Worm (Caenorhabditis elegans) whole organism, L4 larva: Measurements from ENCODE around the gene Y39A1A.10.
A peak's percentile ranks its signal among the peaks of the same experiment; 100 is the strongest.

Source experiments
- F26F4.8 ChIP-seq: fragments of 200-800 bp; sonication (Bioruptor generic); conservative IDR thresholded peaks from 2 replicates; pipeline ENCODE4 v1.3.6; 2022; ENCODE audit warnings: missing genetic modification characterization, missing compliant biosample characterization
- F49E8.2 ChIP-seq: sonication (generic microtip); optimal IDR thresholded peaks from 2 replicates; lab custom pipeline; 2016; ENCODE audit warnings: missing compliant biosample characterization, mild to moderate bottlenecking, missing genetic modification characterization, borderline replicate concordance
- R02D3.7 ChIP-seq: fragments of 150-350 bp; sonication (generic microtip); optimal IDR thresholded peaks from 3 replicates; lab custom pipeline; 2014; ENCODE audit warnings: missing biosample characterization, missing genetic modification characterization
- T20F7.1 ChIP-seq: fragments of 200-800 bp; sonication (Bioruptor generic); optimal IDR thresholded peaks from 2 replicates; lab custom pipeline; 2018; ENCODE audit warnings: mild to moderate bottlenecking, missing genetic modification characterization, missing compliant biosample characterization
- T26A8.4 ChIP-seq: fragments of 200-800 bp; sonication (Bioruptor generic); IDR thresholded peaks from 2 replicates; pipeline ENCODE4 v1.3.6; 2022; ENCODE audit warnings: missing genetic modification characterization, missing compliant biosample characterization
- Y105C5A.15 ChIP-seq: fragments of 200-800 bp; sonication (Bioruptor generic); IDR thresholded peaks from 2 replicates; pipeline ENCODE4 v1.3.6; 2022; ENCODE audit warnings: missing genetic modification characterization, missing compliant biosample characterization
- Y48G9A.11 ChIP-seq: fragments of 200-800 bp; sonication (Bioruptor generic); IDR thresholded peaks from 2 replicates; pipeline ENCODE4 v1.3.6; 2022; ENCODE audit warnings: missing genetic modification reagents, missing genetic modification characterization, missing compliant biosample characterization
- Y75B8A.6 ChIP-seq: fragments of 200-800 bp; sonication (Bioruptor generic); IDR thresholded peaks from 2 replicates; pipeline ENCODE4 v1.3.6; 2022; ENCODE audit warnings: missing genetic modification reagents, missing genetic modification characterization, missing compliant biosample characterization
- aha-1 ChIP-seq: fragments of 150-350 bp; peaks from one replicate; lab custom pipeline; 2014; ENCODE audit warnings: missing biosample characterization, missing genetic modification characterization
- arid-1 ChIP-seq: fragments of 200-800 bp; sonication (Bioruptor generic); conservative IDR thresholded peaks from 2 replicates; pipeline ENCODE4 v1.3.6; 2022; ENCODE audit warnings: missing genetic modification reagents, missing genetic modification characterization, missing compliant biosample characterization
- ceh-20 ChIP-seq: fragments of 200-800 bp; sonication (Bioruptor generic); IDR thresholded peaks from 2 replicates; pipeline ENCODE4 v1.3.6; 2022; ENCODE audit warnings: missing genetic modification reagents, missing genetic modification characterization, missing compliant biosample characterization
- ceh-32 ChIP-seq: sonication (generic microtip); optimal IDR thresholded peaks from 2 replicates; lab custom pipeline; 2016; ENCODE audit warnings: mild to moderate bottlenecking, missing genetic modification characterization, missing compliant biosample characterization; ENCODE audit not compliant: poor library complexity
- ceh-44 ChIP-seq: fragments of 200-800 bp; sonication (Bioruptor generic); IDR thresholded peaks from 2 replicates; pipeline ENCODE4 v1.3.6; 2022; ENCODE audit warnings: missing genetic modification reagents, missing genetic modification characterization, missing compliant biosample characterization
- ctbp-1 ChIP-seq: fragments of 200-800 bp; sonication (Bioruptor generic); IDR thresholded peaks from 2 replicates; pipeline ENCODE4 v1.3.6; 2022; ENCODE audit warnings: missing genetic modification reagents, missing genetic modification characterization, missing compliant biosample characterization
- daf-12 ChIP-seq: fragments of 150-350 bp; optimal IDR thresholded peaks from 2 replicates; lab custom pipeline; 2014; ENCODE audit warnings: missing biosample characterization, missing genetic modification reagents, missing genetic modification characterization
- daf-16 ChIP-seq, 3 experiments: sonication (generic microtip); optimal IDR thresholded peaks; 2 replicates each; lab custom pipeline; 2016 to 2017; ENCODE audit warnings: missing genetic modification characterization in 3 of 3, missing genetic modification reagents in 3 of 3, mild to moderate bottlenecking in 2 of 3, missing compliant biosample characterization in 2 of 3, missing biosample characterization in 1 of 3, moderate library complexity in 1 of 3
- daf-19 ChIP-seq: fragments of 200-800 bp; sonication (Bioruptor generic); conservative IDR thresholded peaks from 2 replicates; pipeline ENCODE4 v1.3.6; 2022; ENCODE audit warnings: missing genetic modification characterization, missing compliant biosample characterization
- daf-8 ChIP-seq: fragments of 200-800 bp; sonication (Bioruptor generic); IDR thresholded peaks from 2 replicates; pipeline ENCODE4 v1.3.6; 2022; ENCODE audit warnings: missing genetic modification characterization, missing compliant biosample characterization
- dmd-6 ChIP-seq: fragments of 200-800 bp; sonication (Bioruptor generic); IDR thresholded peaks from 2 replicates; pipeline ENCODE4 v1.3.6; 2022; ENCODE audit warnings: missing genetic modification reagents, missing genetic modification characterization, missing compliant biosample characterization
- dpl-1 ChIP-seq: fragments of 150-350 bp; optimal IDR thresholded peaks from 2 replicates; lab custom pipeline; 2014; ENCODE audit warnings: missing biosample characterization, missing genetic modification reagents, missing genetic modification characterization
- dve-1 ChIP-seq: sonication (generic microtip); optimal IDR thresholded peaks from 2 replicates; lab custom pipeline; 2017; ENCODE audit warnings: antibody characterized with exemption, mild to moderate bottlenecking, missing genetic modification characterization, missing compliant biosample characterization; ENCODE audit not compliant: insufficient read depth
- egl-43 ChIP-seq: fragments of 200-800 bp; sonication (Bioruptor generic); IDR thresholded peaks from 2 replicates; pipeline ENCODE4 v1.3.6; 2022; ENCODE audit warnings: missing genetic modification reagents, missing genetic modification characterization, missing compliant biosample characterization
- hlh-30 ChIP-seq: sonication (generic microtip); optimal IDR thresholded peaks from 2 replicates; lab custom pipeline; 2017; ENCODE audit warnings: antibody characterized with exemption, mild to moderate bottlenecking, missing genetic modification characterization, missing compliant biosample characterization; ENCODE audit not compliant: insufficient read depth
- lin-13 ChIP-seq: fragments of 150-350 bp; optimal IDR thresholded peaks from 2 replicates; lab custom pipeline; 2014; ENCODE audit warnings: missing biosample characterization, missing genetic modification reagents, missing genetic modification characterization
- lin-29 ChIP-seq: fragments of 200-800 bp; sonication (Bioruptor generic); IDR thresholded peaks from 2 replicates; pipeline ENCODE4 v1.3.6; 2022; ENCODE audit warnings: missing genetic modification reagents, missing genetic modification characterization, missing compliant biosample characterization
- lir-3 ChIP-seq: sonication (generic microtip); optimal IDR thresholded peaks from 2 replicates; lab custom pipeline; 2016; ENCODE audit warnings: mild to moderate bottlenecking, missing genetic modification characterization, missing compliant biosample characterization
- lsy-2 ChIP-seq, 2 experiments: fragments of 150-350 bp in 1 of 2; sonication (generic microtip) in 1 of 2; optimal IDR thresholded peaks; 2 replicates each; lab custom pipeline; 2014 to 2017; ENCODE audit warnings: missing biosample characterization in 2 of 2, missing genetic modification characterization in 2 of 2
- mdl-1 ChIP-seq, 2 experiments: fragments of 150-350 bp in 1 of 2; sonication (generic microtip) in 1 of 2; optimal IDR thresholded peaks; 2 replicates each; lab custom pipeline; 2014 to 2017; ENCODE audit warnings: missing biosample characterization in 2 of 2, missing genetic modification characterization in 2 of 2
- mxl-2 ChIP-seq: fragments of 200-800 bp; sonication (Bioruptor generic); conservative IDR thresholded peaks from 2 replicates; pipeline ENCODE4 v1.3.6; 2022; ENCODE audit warnings: missing genetic modification reagents, missing genetic modification characterization, missing compliant biosample characterization
- nhr-25 ChIP-seq: sonication (generic microtip); optimal IDR thresholded peaks from 2 replicates; lab custom pipeline; 2017; ENCODE audit warnings: missing genetic modification characterization, mild to moderate bottlenecking, missing compliant biosample characterization, antibody characterized with exemption, moderate library complexity, borderline replicate concordance; ENCODE audit not compliant: insufficient read depth
- nhr-28 ChIP-seq: fragments of 150-350 bp; optimal IDR thresholded peaks from 2 replicates; lab custom pipeline; 2014; ENCODE audit warnings: missing biosample characterization, missing genetic modification characterization
- nhr-6 ChIP-seq: fragments of 150-350 bp; optimal IDR thresholded peaks from 2 replicates; lab custom pipeline; 2014; ENCODE audit warnings: missing biosample characterization, missing genetic modification characterization
- nhr-76 ChIP-seq: fragments of 150-350 bp; optimal IDR thresholded peaks from 2 replicates; lab custom pipeline; 2014; ENCODE audit warnings: missing biosample characterization, missing genetic modification characterization
- nhr-77 ChIP-seq: fragments of 150-350 bp; optimal IDR thresholded peaks from 2 replicates; lab custom pipeline; 2014; ENCODE audit warnings: missing biosample characterization, missing genetic modification characterization
- php-3 ChIP-seq: fragments of 200-800 bp; sonication (Bioruptor generic); IDR thresholded peaks from 2 replicates; pipeline ENCODE4 v1.3.6; 2022; ENCODE audit warnings: missing genetic modification reagents, missing genetic modification characterization, missing compliant biosample characterization
- pqm-1 ChIP-seq: sonication (generic microtip); optimal IDR thresholded peaks from 2 replicates; lab custom pipeline; 2017; ENCODE audit warnings: missing biosample characterization, missing genetic modification characterization
- set-16 ChIP-seq: fragments of 200-800 bp; sonication (Bioruptor generic); IDR thresholded peaks from 2 replicates; pipeline ENCODE4 v1.3.6; 2022; ENCODE audit warnings: missing genetic modification reagents, missing genetic modification characterization, missing compliant biosample characterization
- skn-1 ChIP-seq: fragments of 150-350 bp; optimal IDR thresholded peaks from 2 replicates; lab custom pipeline; 2014; ENCODE audit warnings: missing biosample characterization, missing genetic modification characterization
- unc-39 ChIP-seq: sonication (generic microtip); optimal IDR thresholded peaks from 2 replicates; lab custom pipeline; 2017; ENCODE audit warnings: missing biosample characterization, missing genetic modification characterization
- unc-62 ChIP-seq, 3 experiments: fragments of 150-350 bp in 1 of 3; sonication (generic microtip); optimal IDR thresholded peaks in 2 of 3; peaks in 1 of 3; 1 replicate in 1 of 3; 2 replicates in 2 of 3; lab custom pipeline; 2014 to 2017; ENCODE audit warnings: missing biosample characterization in 3 of 3, missing genetic modification characterization in 3 of 3, missing genetic modification reagents in 3 of 3, missing genotype in 1 of 3
- zfp-2 ChIP-seq: sonication (generic microtip); optimal IDR thresholded peaks from 2 replicates; lab custom pipeline; 2016; ENCODE audit warnings: mild to moderate bottlenecking, missing genetic modification characterization, missing compliant biosample characterization
- zip-2 ChIP-seq: fragments of 150-350 bp; optimal IDR thresholded peaks from 2 replicates; lab custom pipeline; 2014; ENCODE audit warnings: missing biosample characterization, missing genetic modification characterization

Y39A1A.10 gene

ce11 chrIII:10651634-10652033 is 19.1 kb downstream of the Y39A1A.10 start (continued):
- no peak for TF ChIP-seq lin-13

ce11 chrIII:10652833-10653232 is 20.3 kb downstream of the Y39A1A.10 start:
- TF ChIP-seq lin-13 (no peak), T26A8.4 (GFP tag; lab: Robert Waterston, UW) (no peak), dmd-6 (GFP tag; lab: Robert Waterston, UW) (no peak), daf-19 (GFP tag; lab: Robert Waterston, UW) (no peak), nhr-77 (no peak), unc-39 (tag; lab: Kevin White, UChicago) (no peak), dve-1 (tag; lab: Kevin White, UChicago) (no peak), mxl-2 (GFP tag; lab: Robert Waterston, UW) (no peak), skn-1 (no peak), Y105C5A.15 (GFP tag; lab: Robert Waterston, UW) (no peak), F49E8.2 (tag; lab: Kevin White, UChicago) (no peak), nhr-76 (tag; lab: Kevin White, UChicago) (no peak), lin-29 (GFP tag; lab: Robert Waterston, UW) (no peak), ctbp-1 (GFP tag; lab: Robert Waterston, UW) (no peak), lir-3 (tag; lab: Kevin White, UChicago) (no peak), unc-62 (GFP tag; optimal IDR thresholded peaks at IDR 0.05 in 1 of 2; lab: Kevin White, UChicago) (no peak), unc-62 (tag; optimal IDR thresholded peaks at IDR 0.05; lab: Kevin White, UChicago) (no peak), mdl-1 (tag; optimal IDR thresholded peaks at IDR 0.05; lab: Kevin White, UChicago) (no peak), ceh-32 (tag; lab: Kevin White, UChicago) (no peak), Y75B8A.6 (GFP tag; lab: Robert Waterston, UW) (no peak), zip-2 (tag; lab: Kevin White, UChicago) (no peak)

DNA sequence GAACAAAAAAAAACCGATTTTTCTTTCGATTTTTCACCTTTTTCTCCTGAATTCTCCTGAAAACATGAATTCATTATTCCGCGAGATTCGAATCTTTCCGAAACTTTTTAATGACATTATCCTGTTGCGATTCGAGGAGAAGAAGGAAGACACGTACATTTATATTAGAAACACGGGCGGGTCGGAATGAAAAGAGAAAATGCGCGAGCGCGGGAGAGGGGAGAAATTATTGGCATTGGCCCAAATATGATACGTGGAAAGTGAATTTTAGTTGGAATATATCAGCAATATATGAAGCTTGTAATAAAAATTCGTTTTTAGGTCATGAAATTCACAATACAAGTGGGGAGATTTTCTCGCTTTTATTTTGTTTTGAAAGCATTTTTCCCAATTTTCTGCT is 21.0 kb downstream of the Y39A1A.10 start:
- TF ChIP-seq Y75B8A.6 (GFP tag; lab: Robert Waterston, UW) (no peak), aha-1 (peak; percentile 84)

DNA sequence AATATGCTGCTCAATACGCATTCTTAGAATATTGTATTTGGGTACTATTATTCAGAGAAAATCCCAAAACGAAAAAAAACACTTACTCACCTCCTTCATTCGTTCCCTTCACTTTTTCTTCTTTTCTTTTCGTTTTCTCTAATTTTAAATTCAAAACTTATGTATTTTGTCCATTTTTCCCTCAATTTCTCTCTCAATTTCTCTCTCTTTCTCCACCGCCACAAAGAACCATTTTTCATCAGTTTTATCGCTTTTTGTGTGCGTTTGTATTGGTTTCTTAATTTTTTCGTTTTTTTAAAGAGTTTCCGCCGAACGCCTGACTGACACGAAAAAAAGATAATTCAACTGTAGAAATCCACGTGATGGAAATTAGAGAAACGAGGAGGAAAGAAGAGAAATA is 22.2 kb downstream of the Y39A1A.10 start, which contains the start of gene cnt-2:
TSS of gene cnt-2 (plus strand) at position 301 of the 400 bp plus-strand sequence.
- no peak for TF ChIP-seq nhr-25 (tag; lab: Kevin White, UChicago)
- no peak for TF ChIP-seq R02D3.7 (tag; lab: Kevin White, UChicago)
- no peak for TF ChIP-seq unc-62 (GFP tag; optimal IDR thresholded peaks at IDR 0.05 in 1 of 2; lab: Kevin White, UChicago)
- no peak for TF ChIP-seq unc-62 (tag; optimal IDR thresholded peaks at IDR 0.05; lab: Kevin White, UChicago)

DNA sequence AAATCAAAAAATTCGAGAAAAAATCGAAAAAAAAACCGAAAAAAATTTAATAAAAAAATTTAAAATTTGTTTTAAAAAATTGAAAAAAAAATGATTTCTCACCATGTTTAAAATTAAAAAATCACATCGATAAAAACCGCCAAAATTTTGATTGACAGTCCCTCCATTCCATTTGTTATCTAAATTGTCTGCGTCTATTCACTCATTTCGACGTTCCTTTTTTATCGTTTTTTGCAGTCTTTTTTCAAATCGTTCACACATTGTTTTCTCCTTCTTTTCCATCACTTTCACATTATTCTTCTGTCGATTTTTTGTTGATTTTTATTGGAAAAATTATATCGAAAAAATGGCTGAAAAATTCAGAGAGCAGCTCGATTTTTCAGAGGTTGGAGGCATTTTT is 23.5 kb downstream of the Y39A1A.10 start:
- TF ChIP-seq nhr-28 (tag; lab: Kevin White, UChicago) (peak; percentile 26), dpl-1 (GFP tag; lab: Kevin White, UChicago) (peak; percentile 5), nhr-6 (tag; lab: Kevin White, UChicago) (no peak), egl-43 (GFP tag; lab: Robert Waterston, UW) (no peak), F26F4.8 (GFP tag; lab: Robert Waterston, UW) (no peak), daf-12 (tag; lab: Kevin White, UChicago) (no peak), pqm-1 (tag; lab: Kevin White, UChicago) (peak; percentile 57), T20F7.1 (GFP tag; lab: Kevin White, UChicago) (no peak), arid-1 (GFP tag; lab: Robert Waterston, UW) (no peak), php-3 (GFP tag; lab: Robert Waterston, UW) (no peak), lsy-2 (tag; optimal IDR thresholded peaks at IDR 0.05; lab: Kevin White, UChicago) (no peak), ceh-20 (no peak), zfp-2 (tag; lab: Kevin White, UChicago) (no peak), unc-62 (GFP tag; optimal IDR thresholded peaks at IDR 0.05 in 1 of 2; lab: Kevin White, UChicago) (no peak), unc-62 (tag; optimal IDR thresholded peaks at IDR 0.05; lab: Kevin White, UChicago) (no peak), daf-16 (GFP tag; optimal IDR thresholded peaks at IDR 0.05; lab: Kevin White, UChicago) (no peak), daf-16 (tag; optimal IDR thresholded peaks at IDR 0.05; lab: Kevin White, UChicago) (peak; percentile 37), aha-1 (no peak), hlh-30 (no peak), ceh-44 (GFP tag; lab: Robert Waterston, UW) (no peak), daf-8 (GFP tag; lab: Robert Waterston, UW) (no peak), set-16 (GFP tag; lab: Robert Waterston, UW) (no peak), Y48G9A.11 (GFP tag; lab: Robert Waterston, UW) (no peak), nhr-76 (tag; lab: Kevin White, UChicago) (no peak), zip-2 (tag; lab: Kevin White, UChicago) (no peak)
